Fruit fly (Drosophila melanogaster) whole organism, adult: Measurements from ENCODE around the gene ND-B18.
A peak's percentile ranks its signal among the peaks of the same experiment; 100 is the strongest.

Experiments
- CG12768 ChIP-seq: fragments of 200-800 bp; sonication (Bioruptor generic); optimal IDR thresholded peaks from 2 replicates; lab custom pipeline; 2017; ENCODE audit warnings: missing biosample characterization, missing genetic modification characterization, mild to moderate bottlenecking, moderate library complexity, missing genetic modification reagents
- CG14711 ChIP-seq: fragments of 200-800 bp; sonication (Bioruptor generic); optimal IDR thresholded peaks from 2 replicates; lab custom pipeline; 2018; ENCODE audit warnings: missing biosample characterization, mild to moderate bottlenecking, missing genetic modification characterization, moderate library complexity
- CG7045 ChIP-seq: fragments of 200-800 bp; sonication (Bioruptor generic); optimal IDR thresholded peaks from 2 replicates; lab custom pipeline; 2017; ENCODE audit warnings: missing biosample characterization, mild to moderate bottlenecking, missing genetic modification characterization
- CG7101 ChIP-seq: fragments of 200-800 bp; sonication (Bioruptor generic); optimal IDR thresholded peaks from 2 replicates; lab custom pipeline; 2018; ENCODE audit warnings: missing biosample characterization, mild to moderate bottlenecking, missing genetic modification characterization, moderate library complexity
- Clk ChIP-seq: fragments of 200-800 bp; sonication (Bioruptor generic); optimal IDR thresholded peaks from 2 replicates; lab custom pipeline; 2017; ENCODE audit warnings: missing biosample characterization, missing genetic modification characterization
- Crg-1 ChIP-seq: fragments of 200-800 bp; sonication (Bioruptor generic); optimal IDR thresholded peaks from 2 replicates; lab custom pipeline; 2016; ENCODE audit warnings: missing biosample characterization, missing genetic modification characterization
- Hr96 ChIP-seq: fragments of 200-800 bp; sonication (Bioruptor generic); optimal IDR thresholded peaks from 2 replicates; lab custom pipeline; 2016; ENCODE audit warnings: missing biosample characterization, missing genetic modification characterization
- Mnt ChIP-seq: fragments of 200-800 bp; sonication (Bioruptor generic); optimal IDR thresholded peaks from 2 replicates; lab custom pipeline; 2016; ENCODE audit warnings: missing biosample characterization, mild to moderate bottlenecking, missing genetic modification characterization
- bab1 ChIP-seq: fragments of 200-800 bp; sonication (Bioruptor generic); optimal IDR thresholded peaks from 3 replicates; lab custom pipeline; 2019; ENCODE audit warnings: missing biosample characterization, mild to moderate bottlenecking, missing genetic modification characterization, moderate library complexity
- cnc ChIP-seq, 2 experiments: fragments of >200 bp; optimal IDR thresholded peaks; 2 replicates each; lab custom pipeline; 2017
- kay ChIP-seq: fragments of 200-800 bp; sonication (Bioruptor generic); peaks from one replicate; lab custom pipeline; 2016; ENCODE audit warnings: missing biosample characterization, missing genetic modification characterization, borderline replicate concordance
- tj ChIP-seq: fragments of 200-800 bp; sonication (Bioruptor generic); optimal IDR thresholded peaks from 3 replicates; lab custom pipeline; 2017; ENCODE audit warnings: missing biosample characterization, mild to moderate bottlenecking, missing genetic modification characterization, moderate library complexity
- toe ChIP-seq: fragments of 200-800 bp; sonication (Bioruptor generic); optimal IDR thresholded peaks from 2 replicates; lab custom pipeline; 2016; ENCODE audit warnings: missing biosample characterization, missing genetic modification characterization

DNA sequence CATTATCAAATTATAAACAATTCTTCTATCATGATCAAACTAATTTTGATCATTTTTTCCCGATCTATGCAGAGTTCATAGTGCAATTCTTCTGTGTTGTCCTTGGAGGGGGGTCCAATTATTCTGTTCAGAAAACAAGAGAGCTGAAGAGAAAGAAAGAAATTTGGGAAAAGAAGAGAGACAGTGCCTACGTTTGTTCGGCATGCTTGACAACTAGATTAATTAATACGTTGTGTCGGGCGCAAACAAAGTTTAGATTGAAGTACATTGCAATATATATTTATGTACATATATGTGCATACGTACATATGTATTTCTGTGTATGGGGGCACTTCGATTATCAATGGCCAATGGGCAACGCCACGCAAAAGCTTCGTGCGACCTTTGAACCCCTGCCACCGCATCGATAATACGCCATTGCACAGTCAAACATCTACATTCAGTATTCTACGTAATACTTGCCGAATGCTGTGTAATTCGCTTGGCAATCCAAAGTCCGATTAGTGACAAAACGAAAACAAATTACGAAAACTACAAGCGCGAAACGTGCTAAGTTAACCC, 14.1 kb downstream of the ND-B18 start:
- TF ChIP-seq Hr96 (peak; percentile 40), Crg-1 (GFP tag; lab: Kevin White, UChicago) (no peak), kay (GFP tag; lab: Kevin White, UChicago) (no peak), cnc (optimal IDR thresholded peaks at IDR 0.05; lab: Kevin White, UChicago) (no peak), CG7045 (GFP tag; lab: Kevin White, UChicago) (no peak), CG12768 (GFP tag; lab: Kevin White, UChicago) (peak; percentile 48), Mnt (GFP tag; lab: Kevin White, UChicago) (peak; percentile 3), CG7101 (tag; lab: Kevin White, UChicago) (no peak), CG14711 (no peak), bab1 (GFP tag; lab: Kevin White, UChicago) (no peak), Clk (GFP tag; lab: Kevin White, UChicago) (no peak), toe (no peak), tj (peak; percentile 45)
